Worm (Caenorhabditis elegans) whole organism, L4 larva: ENCODE measurements around the gene C55A1.11.

Experiments used
- F37D6.2 ChIP-seq: sonication (generic microtip); optimal IDR thresholded peaks from 2 replicates; lab custom pipeline; 2016; ENCODE audit warnings: mild to moderate bottlenecking, missing genetic modification characterization, missing compliant biosample characterization
- daf-16 ChIP-seq, 3 experiments: sonication (generic microtip); optimal IDR thresholded peaks; 2 replicates each; lab custom pipeline; 2016 to 2017; ENCODE audit warnings: missing genetic modification characterization in 3 of 3, missing genetic modification reagents in 3 of 3, mild to moderate bottlenecking in 2 of 3, missing compliant biosample characterization in 2 of 3, missing biosample characterization in 1 of 3, moderate library complexity in 1 of 3
- duxl-1 ChIP-seq: sonication (generic microtip); optimal IDR thresholded peaks from 2 replicates; lab custom pipeline; 2016; ENCODE audit warnings: mild to moderate bottlenecking, missing genetic modification characterization, moderate library complexity, missing compliant biosample characterization; ENCODE audit not compliant: poor library complexity
- egl-27 ChIP-seq: sonication (generic microtip); optimal IDR thresholded peaks from 3 replicates; lab custom pipeline; 2017; ENCODE audit warnings: missing biosample characterization, missing genetic modification reagents, missing genetic modification characterization
- nhr-111 ChIP-seq: fragments of 200-800 bp; sonication (Bioruptor generic); optimal IDR thresholded peaks from 2 replicates; lab custom pipeline; 2018; ENCODE audit warnings: mild to moderate bottlenecking, missing genetic modification characterization, missing compliant biosample characterization
- rbr-2 ChIP-seq: sonication (generic microtip); optimal IDR thresholded peaks from 2 replicates; lab custom pipeline; 2016; ENCODE audit warnings: missing genotype, missing genetic modification characterization, missing compliant biosample characterization
- skn-1 ChIP-seq: fragments of 150-350 bp; optimal IDR thresholded peaks from 2 replicates; lab custom pipeline; 2014; ENCODE audit warnings: missing biosample characterization, missing genetic modification characterization

- TF ChIP-seq F37D6.2 (tag; lab: Kevin White, UChicago) (no peak), nhr-111 (GFP tag; lab: Kevin White, UChicago) (no peak), duxl-1 (tag; lab: Kevin White, UChicago) (no peak), skn-1 (no peak), egl-27 (tag; lab: Kevin White, UChicago) (no peak), daf-16 (GFP tag; optimal IDR thresholded peaks at IDR 0.05; lab: Kevin White, UChicago) (no peak), daf-16 (tag; optimal IDR thresholded peaks at IDR 0.05; lab: Kevin White, UChicago) (no peak), rbr-2 (tag; lab: Kevin White, UChicago) (no peak)
These were observed 32.8 kb downstream of the C55A1.11 start for ce11 chrV:15658262-15659060.
